Fruit fly (Drosophila melanogaster): Measurements from ENCODE around the gene Non2.

Gene Non2

dm6 chr3L:2773968-2774461 lies 7.2 kb downstream of the Non2 start, which contains the start of the genes CG12093 and Atg2:
Gene CG12093, minus strand, starts transcription at chr3L:2774007.
Gene Atg2, plus strand, starts transcription at chr3L:2774338.
- peak; percentile 90 for TF ChIP-seq noc (tag; optimal IDR thresholded peaks at IDR 0.05)

DNA sequence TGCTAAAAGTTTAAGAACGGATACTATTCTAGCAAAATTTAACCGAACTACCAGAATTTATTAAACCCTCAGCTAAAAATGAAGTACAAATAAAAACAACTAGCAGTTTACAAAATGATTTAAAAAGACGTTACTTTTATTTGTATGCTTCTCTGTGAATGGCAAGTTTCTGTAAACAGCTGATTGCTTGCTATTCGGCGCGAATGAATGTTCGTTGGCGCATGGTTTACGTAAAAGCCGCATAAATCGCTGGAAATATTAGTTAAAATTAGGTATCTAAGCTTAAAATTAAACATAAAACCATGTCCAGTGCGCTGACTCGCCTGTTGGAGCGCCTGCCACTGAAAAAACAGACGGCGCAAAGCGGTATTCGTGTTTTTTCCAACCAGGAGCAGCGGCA lies 13.9 kb downstream of the Non2 start, which contains the start of gene mRpS35:
TSS of gene mRpS35 (plus strand) at position 189 of the 400 bp plus-strand sequence.
- TF ChIP-seq noc (tag; optimal IDR thresholded peaks at IDR 0.05) = no peak

DNA sequence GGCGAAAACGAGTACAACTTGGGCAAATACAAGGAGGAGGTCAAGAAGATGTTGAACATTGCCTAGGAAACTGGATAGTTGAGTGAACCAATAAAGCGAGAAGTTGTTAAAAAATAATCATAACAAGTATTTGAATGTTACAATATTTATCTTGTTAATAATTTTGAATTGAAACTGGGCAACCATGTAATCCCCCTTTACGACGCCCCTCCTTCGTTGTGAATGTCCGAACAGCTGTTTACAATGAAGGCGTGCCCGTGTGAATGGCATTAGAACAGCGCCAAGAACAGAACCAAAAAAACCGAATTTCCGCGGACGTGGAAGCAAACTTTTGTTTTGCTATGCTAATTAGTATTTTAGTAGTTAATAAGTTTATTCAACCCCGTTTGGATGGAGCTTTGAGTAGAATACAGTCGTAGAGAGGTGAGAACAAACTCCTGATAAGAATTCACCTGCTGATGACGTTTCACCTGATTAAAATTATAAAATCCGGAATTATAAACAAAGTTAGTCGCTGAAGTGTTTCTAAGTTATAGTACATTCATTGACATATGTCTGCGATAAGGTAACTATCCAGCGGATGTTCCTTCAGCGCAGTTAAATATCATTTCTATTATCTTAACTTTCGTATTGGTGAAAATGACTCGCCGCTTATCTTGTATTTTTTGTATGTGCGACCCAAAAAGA lies 15.3 kb downstream of the Non2 start, which contains the start of gene Pgant6:
TSS of gene Pgant6 (plus strand) at position 265 of the 687 bp plus-strand sequence.
- TF ChIP-seq noc (tag; optimal IDR thresholded peaks at IDR 0.05) = no peak

dm6 chr3L:2782678-2783027 lies 15.9 kb downstream of the Non2 start:
- TF ChIP-seq noc (tag; optimal IDR thresholded peaks at IDR 0.05) = no peak

dm6 chr3L:2785941-2786340 lies 19.1 kb downstream of the Non2 start:
- no peak for TF ChIP-seq noc (tag; optimal IDR thresholded peaks at IDR 0.05)

DNA sequence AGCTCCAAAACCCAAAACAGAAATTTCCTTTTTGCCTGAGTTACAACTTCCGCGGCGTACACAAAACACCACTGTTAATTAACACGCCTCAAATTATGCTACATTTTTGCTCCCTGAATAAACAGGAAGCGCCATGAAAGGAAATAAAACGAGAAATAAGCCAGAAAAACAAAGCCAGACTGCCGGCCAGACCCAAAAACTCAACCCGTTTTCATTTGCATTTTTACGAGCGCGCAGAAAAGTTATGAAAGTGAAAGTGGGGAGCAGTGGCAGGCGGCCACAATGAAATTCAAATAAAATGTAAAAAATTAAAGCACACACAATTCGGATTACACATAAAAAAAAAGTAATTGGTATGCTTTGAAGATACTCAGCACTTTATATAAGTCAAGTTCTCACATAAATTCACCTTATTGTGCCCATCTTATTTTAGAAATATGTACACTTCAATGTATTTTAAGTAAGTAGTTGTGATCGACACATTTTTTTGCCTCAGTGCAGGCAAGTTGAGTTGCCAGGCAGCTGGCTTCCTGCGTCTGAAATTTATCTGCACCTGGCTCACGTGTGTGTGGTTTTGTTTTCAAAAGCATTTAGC lies 28.7 kb downstream of the Non2 start:
- TF ChIP-seq noc (tag; optimal IDR thresholded peaks at IDR 0.05) = no peak

dm6 chr3L:2796242-2796641 lies 29.4 kb downstream of the Non2 start:
- no peak for TF ChIP-seq noc (tag; optimal IDR thresholded peaks at IDR 0.05)

dm6 chr3L:2798463-2798993 lies 31.7 kb downstream of the Non2 start:
- peak; percentile 23 for TF ChIP-seq noc (tag; optimal IDR thresholded peaks at IDR 0.05)

dm6 chr3L:2799110-2799618 lies 32.4 kb downstream of the Non2 start:
- TF ChIP-seq noc (tag; optimal IDR thresholded peaks at IDR 0.05) = peak; percentile 90

dm6 chr3L:2800329-2800728 lies 33.5 kb downstream of the Non2 start:
- no peak for TF ChIP-seq noc (tag; optimal IDR thresholded peaks at IDR 0.05)

DNA sequence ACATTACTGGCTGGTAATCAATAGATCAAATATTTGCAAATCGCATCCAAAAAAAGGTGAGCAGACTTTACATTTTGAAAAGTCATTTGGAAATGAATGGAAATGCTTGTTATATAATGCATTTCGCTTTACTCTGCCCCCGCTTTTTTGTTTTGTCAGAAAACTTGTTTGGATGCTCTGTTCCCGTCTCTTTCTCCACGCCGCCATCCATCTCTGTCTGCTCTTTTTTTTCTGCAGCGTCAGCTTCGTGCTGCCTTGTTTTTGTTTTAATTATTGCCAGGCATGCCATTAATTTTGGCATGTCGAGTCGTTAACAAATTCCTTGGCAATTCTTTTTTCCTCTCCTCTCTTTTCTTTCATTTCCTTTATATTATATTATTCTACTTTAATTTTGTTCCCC lies 34.6 kb downstream of the Non2 start:
- no peak for TF ChIP-seq noc (tag; optimal IDR thresholded peaks at IDR 0.05)

DNA sequence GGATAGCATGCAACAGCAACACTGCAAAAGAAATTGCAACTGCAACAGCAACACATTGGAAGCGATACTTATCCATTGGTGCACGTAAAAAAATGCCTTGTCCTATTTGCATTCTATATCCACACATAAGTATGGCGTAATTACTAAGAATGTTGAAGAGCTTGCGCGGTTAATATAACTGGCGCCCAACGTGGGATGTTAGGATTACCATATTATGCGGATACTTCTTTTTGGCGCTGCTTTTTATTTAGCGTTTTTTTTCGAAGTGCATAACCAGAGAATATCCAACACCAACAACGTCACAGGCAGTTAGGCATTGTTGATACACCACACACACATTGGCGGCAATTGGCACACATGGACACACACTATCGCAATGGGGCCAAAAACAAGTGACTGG lies 35.3 kb downstream of the Non2 start:
- no peak for TF ChIP-seq noc (tag; optimal IDR thresholded peaks at IDR 0.05)

DNA sequence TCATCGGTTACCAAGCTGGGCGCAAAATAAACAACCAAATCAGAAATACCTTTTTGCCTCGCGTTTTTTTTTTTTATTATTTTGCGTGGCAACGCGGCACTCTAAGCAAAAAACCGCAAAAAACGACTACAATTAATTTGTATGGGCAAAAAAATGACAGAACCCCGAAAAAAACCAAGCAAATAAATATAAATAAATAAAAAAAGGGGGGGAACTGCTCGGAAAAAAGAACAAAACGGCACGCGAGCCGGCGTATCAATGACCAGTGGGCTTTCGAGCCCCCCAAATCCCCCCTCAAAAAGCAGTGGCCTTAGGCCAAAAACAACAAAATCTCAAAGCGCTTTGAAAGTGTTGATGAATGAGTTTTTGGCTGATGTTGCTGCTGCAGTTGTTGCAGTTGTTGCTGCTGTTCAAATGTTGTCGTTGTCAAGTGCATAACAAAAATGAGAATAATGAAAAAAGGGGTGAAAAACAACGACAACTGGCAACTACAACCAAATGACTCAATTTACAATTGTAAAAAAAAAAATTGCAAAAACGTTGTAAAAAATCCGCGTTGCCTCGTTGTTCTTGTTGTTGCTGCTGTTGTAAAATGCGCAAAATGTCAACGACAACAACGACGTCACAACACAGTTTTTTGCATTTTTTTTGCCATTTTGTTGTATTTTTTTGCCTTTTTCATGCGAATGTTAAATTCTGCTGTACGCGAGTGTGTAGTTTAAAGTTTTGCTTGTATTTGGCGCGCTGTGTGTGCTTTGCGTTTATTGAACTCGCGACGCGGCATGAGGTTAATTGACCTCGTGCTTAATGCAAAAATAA lies 38.5 kb downstream of the Non2 start:
- no peak for TF ChIP-seq noc (tag; optimal IDR thresholded peaks at IDR 0.05)

dm6 chr3L:2805956-2806527 lies 39.2 kb downstream of the Non2 start:
- peak; percentile 49 for TF ChIP-seq noc (tag; optimal IDR thresholded peaks at IDR 0.05)

- no peak for TF ChIP-seq noc (tag; optimal IDR thresholded peaks at IDR 0.05)
These were observed 40.6 kb downstream of the Non2 start for dm6 chr3L:2807376-2807775.
